Fruit fly (Drosophila melanogaster) Kc167 (cell line): ENCODE results near the gene dlg1.

Source experiments
- Myc ChIP-seq: fragments of >200 bp; optimal IDR thresholded peaks from 2 replicates; lab custom pipeline; 2017; ENCODE audit warnings: missing external identifiers
- Sin3A ChIP-seq: fragments of >200 bp; optimal IDR thresholded peaks from 2 replicates; lab custom pipeline; 2018; ENCODE audit warnings: missing external identifiers
- insv ChIP-seq: fragments of >200 bp; optimal IDR thresholded peaks from 3 replicates; lab custom pipeline; 2018; ENCODE audit warnings: missing external identifiers
- psq ChIP-seq: fragments of >200 bp; optimal IDR thresholded peaks from 2 replicates; lab custom pipeline; 2017; ENCODE audit warnings: missing external identifiers
- ttk ChIP-seq: sonication (Bioruptor generic); optimal IDR thresholded peaks from 2 replicates; lab custom pipeline; 2017; ENCODE audit warnings: missing external identifiers

DNA sequence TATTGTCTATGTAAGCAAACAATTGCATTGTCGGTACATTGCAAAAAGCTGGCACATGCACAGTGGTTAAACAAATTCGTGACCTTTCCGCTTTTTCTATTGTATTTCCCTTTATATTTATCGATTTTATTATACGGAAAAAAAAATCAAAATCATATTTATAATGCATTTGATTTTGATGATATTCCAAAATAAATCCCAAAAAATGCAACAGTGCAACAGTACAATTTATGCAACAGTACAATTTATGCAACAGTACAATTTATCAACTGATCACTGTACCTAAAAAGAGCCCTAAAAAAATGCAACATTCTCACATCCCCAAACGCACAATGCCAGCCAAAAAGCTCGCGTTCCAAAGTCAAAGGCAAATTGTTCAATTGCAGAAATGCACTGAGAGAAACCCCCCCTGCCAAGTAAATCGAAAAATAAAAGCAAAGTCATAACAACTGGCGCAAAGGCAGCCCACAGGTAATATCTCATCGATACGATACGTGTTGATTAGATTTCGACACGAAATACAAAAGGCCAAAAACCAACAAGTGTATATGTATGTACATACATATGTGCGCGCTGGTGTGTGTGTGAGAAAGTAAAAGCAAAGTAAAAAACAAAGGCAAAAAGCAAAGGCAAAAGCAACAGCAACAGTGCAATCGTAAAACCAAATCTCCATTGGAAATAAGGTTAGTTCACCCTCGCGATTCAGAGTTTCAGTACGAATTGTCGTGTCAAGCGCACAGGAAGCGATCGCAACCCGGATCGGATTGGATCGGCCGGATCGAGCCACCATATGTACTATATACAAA is 72.6 kb downstream of the dlg1 start, which contains the start of gene Sk1:
- TF ChIP-seq ttk (lab: Kevin White, UChicago) (no peak), psq (lab: Kevin White, UChicago) (no peak), Sin3A (lab: Kevin White, UChicago) (no peak), insv (lab: Kevin White, UChicago) (no peak), Myc (lab: Kevin White, UChicago) (no peak)
